Fruit fly (Drosophila melanogaster) ovary, adult (tissue): Measurements from ENCODE around the gene RfC4.

Source experiments
- CG17801 ChIP-seq: fragments of 200-800 bp; optimal IDR thresholded peaks from 2 replicates; lab custom pipeline; 2019; ENCODE audit warnings: missing biosample characterization, mild to moderate bottlenecking, missing genetic modification characterization, moderate library complexity; ENCODE audit not compliant: partially characterized antibody

The RfC4 gene

DNA sequence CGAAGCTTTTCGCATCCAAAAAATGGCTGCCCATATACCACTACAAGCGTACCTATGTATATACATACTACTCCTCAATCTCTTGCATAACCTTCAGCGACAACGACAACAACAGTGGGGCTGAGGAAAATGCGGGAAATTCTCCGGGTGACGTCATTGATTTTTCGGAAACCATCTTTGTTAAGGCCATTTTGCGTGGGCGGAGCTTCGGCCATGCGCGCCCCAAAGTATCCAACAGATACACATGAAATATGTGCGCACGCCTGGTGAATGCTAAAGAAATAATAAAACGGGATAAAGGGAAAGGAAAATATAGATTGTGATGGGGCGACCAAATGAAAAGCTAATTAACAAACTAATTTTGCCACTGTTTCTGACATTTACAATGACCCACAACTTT, 50.0 kb downstream of the RfC4 start:
- TF ChIP-seq CG17801 (GFP tag; lab: Kevin White, UChicago) = no peak
